Fruit fly (Drosophila melanogaster): ENCODE data around the gene Smyd3.
A peak's percentile ranks its signal among the peaks of the same experiment; 100 is the strongest.

The Smyd3 gene

DNA sequence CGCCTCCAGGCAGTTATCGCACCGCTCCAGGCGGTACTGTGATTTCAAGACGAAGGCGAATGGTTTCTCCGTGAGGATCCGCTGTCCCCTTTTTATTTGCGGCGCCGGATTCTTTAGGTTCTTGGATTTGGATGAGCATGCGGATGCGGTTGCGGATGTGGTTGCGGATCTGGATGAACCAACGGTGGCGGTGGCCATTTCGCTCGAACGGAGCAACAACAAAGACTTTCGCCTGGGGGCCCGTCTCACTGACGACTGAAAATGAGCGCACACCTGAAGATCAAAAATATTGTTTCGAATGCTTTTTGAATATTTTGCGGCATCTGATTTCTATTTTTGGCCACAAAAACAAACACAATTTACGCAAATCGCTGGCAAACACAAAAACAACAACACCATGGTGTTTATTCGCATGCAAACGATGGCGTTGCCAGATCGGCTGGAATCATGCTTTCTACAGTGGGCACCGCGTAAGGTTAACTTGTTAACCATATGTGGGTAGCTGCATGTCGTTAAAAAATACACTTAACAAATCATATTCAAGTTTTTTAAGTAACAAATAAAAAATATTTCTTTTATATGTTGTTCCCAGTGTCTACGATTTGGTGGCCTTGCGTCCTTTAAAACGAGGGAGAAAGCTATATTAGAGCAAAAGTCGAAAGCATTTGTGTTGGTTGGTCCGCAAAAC, at the start of gene Smyd3:
Smyd3 (minus strand) TSS at position 407 of the 688 bp plus-strand sequence.
- TF ChIP-seq Oaz (GFP tag; IDR thresholded peaks at IDR 0.05) (peak; percentile 38; the same call in 1 of the 2 replicates), pita (GFP tag; optimal IDR thresholded peaks at IDR 0.05) (no peak), ttk (GFP tag; IDR thresholded peaks at IDR 0.05) (peak; percentile 69; the same call in 1 of the 2 replicates), ci (GFP tag; IDR thresholded peaks at IDR 0.05) (peak; percentile 90), CG1602 (GFP tag; optimal IDR thresholded peaks at IDR 0.05) (peak; percentile 71), chm (GFP tag; IDR thresholded peaks at IDR 0.05) (peak; percentile 76), repo (GFP tag; optimal IDR thresholded peaks at IDR 0.05) (peak; percentile 21), Sox100B (GFP tag; optimal IDR thresholded peaks at IDR 0.05) (no peak), CG13296 (GFP tag; optimal IDR thresholded peaks at IDR 0.05) (peak; percentile 72), tin (GFP tag; optimal IDR thresholded peaks at IDR 0.05) (peak; percentile 69), ara (GFP tag; IDR thresholded peaks at IDR 0.05) (peak; percentile 82), Med (GFP tag) (peak; percentile 97), pan (optimal IDR thresholded peaks at IDR 0.05) (no peak), pan (GFP tag; optimal IDR thresholded peaks at IDR 0.05 in 1 of 2, IDR thresholded peaks at IDR 0.05 in 1 of 2) (peak in 1 of 2 experiments; percentile 89), gcm2 (GFP tag; optimal IDR thresholded peaks at IDR 0.05) (peak; percentile 63), NFAT (GFP tag; IDR thresholded peaks at IDR 0.05) (peak; percentile 87), ssp (GFP tag; IDR thresholded peaks at IDR 0.05) (peak; percentile 60), Doc2 (GFP tag; IDR thresholded peaks at IDR 0.05) (no peak), psq (GFP tag; optimal IDR thresholded peaks at IDR 0.05) (peak; percentile 36), CG33213 (GFP tag; optimal IDR thresholded peaks at IDR 0.05) (peak; percentile 72), Dfd (GFP tag; optimal IDR thresholded peaks at IDR 0.05) (no peak), CG13424 (tag; optimal IDR thresholded peaks at IDR 0.05) (peak; percentile 73), toy (GFP tag; IDR thresholded peaks at IDR 0.05) (no peak), run (tag; optimal IDR thresholded peaks at IDR 0.05) (no peak), CG1024 (GFP tag; IDR thresholded peaks at IDR 0.05) (peak; percentile 60), oc (tag; optimal IDR thresholded peaks at IDR 0.05) (peak; percentile 15), jumu (GFP tag; optimal IDR thresholded peaks at IDR 0.05) (peak; percentile 62), gsb-n (tag; optimal IDR thresholded peaks at IDR 0.05) (no peak), zfh2 (GFP tag; optimal IDR thresholded peaks at IDR 0.05) (peak; percentile 76), CG12071 (GFP tag; optimal IDR thresholded peaks at IDR 0.05) (peak; percentile 53), maf-S (GFP tag; optimal IDR thresholded peaks at IDR 0.05) (peak; percentile 53), CG10209 (GFP tag; optimal IDR thresholded peaks at IDR 0.05) (peak; percentile 59), CG12659 (GFP tag; optimal IDR thresholded peaks at IDR 0.05) (peak; percentile 70), fd96Cb (tag; optimal IDR thresholded peaks at IDR 0.05) (peak; percentile 64), Camta (GFP tag; optimal IDR thresholded peaks at IDR 0.05) (peak; percentile 77), CG10959 (GFP tag; IDR thresholded peaks at IDR 0.05) (peak; percentile 62), CG13123 (GFP tag; optimal IDR thresholded peaks at IDR 0.05) (peak; percentile 57), CG18262 (tag; optimal IDR thresholded peaks at IDR 0.05) (peak; percentile 66), eyg (GFP tag; optimal IDR thresholded peaks at IDR 0.05) (peak; percentile 62), grau (tag; optimal IDR thresholded peaks at IDR 0.05) (peak; percentile 98), Ptx1 (GFP tag; IDR thresholded peaks at IDR 0.05) (peak; percentile 89), az2 (GFP tag; optimal IDR thresholded peaks at IDR 0.05) (peak; percentile 81), CG32767 (GFP tag; IDR thresholded peaks at IDR 0.05) (peak; percentile 37; the same call in 1 of the 2 replicates), E2f2 (GFP tag; IDR thresholded peaks at IDR 0.05) (peak; percentile 67), CG6175 (GFP tag; IDR thresholded peaks at IDR 0.05) (peak; percentile 67; the same call in 1 of the 3 replicates), lbe (GFP tag; optimal IDR thresholded peaks at IDR 0.05) (peak; percentile 80), fd102C (GFP tag; optimal IDR thresholded peaks at IDR 0.05) (no peak), vfl (GFP tag; optimal IDR thresholded peaks at IDR 0.05) (peak; percentile 83), CG10654 (GFP tag; optimal IDR thresholded peaks at IDR 0.05) (peak; percentile 64), pum (GFP tag; optimal IDR thresholded peaks at IDR 0.05) (peak; percentile 70), CG5245 (GFP tag; optimal IDR thresholded peaks at IDR 0.05) (peak; percentile 61)
